Fruit fly (Drosophila melanogaster): Measurements from ENCODE around the gene PTPMT1.

Gene PTPMT1

dm6 chr3R:23781466-23781935 lies 23.4 kb downstream of the PTPMT1 start, which contains the start of the genes Nup98-96 and mbc (continued):
- TF ChIP-seq CG4707 (GFP tag; optimal IDR thresholded peaks at IDR 0.05) (peak; percentile 50), knrl (GFP tag; IDR thresholded peaks at IDR 0.05; ENCODE audit: partially characterized antibody) (peak; percentile 61; the same call in 2 of the 3 replicates), kni (GFP tag; optimal IDR thresholded peaks at IDR 0.05) (peak; percentile 42), Aef1 (GFP tag; IDR thresholded peaks at IDR 0.05) (peak; percentile 90), ap (GFP tag; IDR thresholded peaks at IDR 0.05) (peak; percentile 33; the same call in 1 of the 2 replicates), cg (GFP tag; optimal IDR thresholded peaks at IDR 0.05) (peak; percentile 78), CG10366 (GFP tag; IDR thresholded peaks at IDR 0.05) (peak; percentile 85), tgo (GFP tag; IDR thresholded peaks at IDR 0.05) (peak; percentile 83), CG1792 (GFP tag; optimal IDR thresholded peaks at IDR 0.05) (peak; percentile 88), ara (GFP tag; IDR thresholded peaks at IDR 0.05) (peak; percentile 78), CG7745 (tag; optimal IDR thresholded peaks at IDR 0.05) (peak; percentile 95), HLH3B (GFP tag; IDR thresholded peaks at IDR 0.05) (peak; percentile 83), jigr1 (GFP tag; IDR thresholded peaks at IDR 0.05) (peak; percentile 62; the same call in 1 of the 3 replicates), CG1024 (GFP tag; IDR thresholded peaks at IDR 0.05) (no peak; the same call in none of the 2 replicates), CG1602 (GFP tag; optimal IDR thresholded peaks at IDR 0.05) (peak; percentile 91), CG16863 (GFP tag; optimal IDR thresholded peaks at IDR 0.05) (peak; percentile 89), CG15479 (GFP tag; optimal IDR thresholded peaks at IDR 0.05) (peak; percentile 59), CG18619 (GFP tag; optimal IDR thresholded peaks at IDR 0.05) (peak; percentile 81), tap (tag; optimal IDR thresholded peaks at IDR 0.05) (peak; percentile 19), ase (GFP tag; IDR thresholded peaks at IDR 0.05) (peak; percentile 73), vfl (GFP tag; optimal IDR thresholded peaks at IDR 0.05) (peak; percentile 62), Oli (tag; optimal IDR thresholded peaks at IDR 0.05) (peak; percentile 82), phol (tag; optimal IDR thresholded peaks at IDR 0.05) (peak; percentile 93), Kr (GFP tag; optimal IDR thresholded peaks at IDR 0.05) (no peak), Nf-YC (tag; optimal IDR thresholded peaks at IDR 0.05) (peak; percentile 75), CG9609 (GFP tag; optimal IDR thresholded peaks at IDR 0.05) (peak; percentile 93), CG13775 (GFP tag; optimal IDR thresholded peaks at IDR 0.05) (peak; percentile 92), CG17361 (GFP tag; IDR thresholded peaks at IDR 0.05) (peak; percentile 88), ems (GFP tag; optimal IDR thresholded peaks at IDR 0.05) (peak; percentile 83), tx (GFP tag; optimal IDR thresholded peaks at IDR 0.05) (peak; percentile 91), oc (tag; optimal IDR thresholded peaks at IDR 0.05) (peak; percentile 68), bsh (GFP tag; optimal IDR thresholded peaks at IDR 0.05) (peak in 1 of 2 experiments; percentile 74), CG4282 (GFP tag; optimal IDR thresholded peaks at IDR 0.05) (peak; percentile 59), CG18764 (GFP tag; optimal IDR thresholded peaks at IDR 0.05) (peak; percentile 73), CG17802 (tag; optimal IDR thresholded peaks at IDR 0.05) (peak; percentile 87), HmgZ (tag; optimal IDR thresholded peaks at IDR 0.05) (peak; percentile 90), CG11696 (GFP tag; IDR thresholded peaks at IDR 0.05) (no peak; the same call in 1 of the 2 replicates), NK7.1 (GFP tag; optimal IDR thresholded peaks at IDR 0.05) (peak; percentile 67), tin (GFP tag; optimal IDR thresholded peaks at IDR 0.05) (peak; percentile 87), bowl (GFP tag; IDR thresholded peaks at IDR 0.05) (peak; percentile 15; the same call in 1 of the 2 replicates), croc (GFP tag; conservative IDR thresholded peaks at IDR 0.05) (peak; percentile 82), Adf1 (GFP tag; IDR thresholded peaks at IDR 0.05) (peak; percentile 56), CG4617 (GFP tag; optimal IDR thresholded peaks at IDR 0.05; ENCODE audit: borderline replicate concordance) (peak; percentile 95), otp (GFP tag; IDR thresholded peaks at IDR 0.05) (peak; percentile 81), crp (GFP tag; optimal IDR thresholded peaks at IDR 0.05) (peak in 1 of 2 experiments; percentile 56), bbx (GFP tag; IDR thresholded peaks at IDR 0.05; ENCODE audit: partially characterized antibody) (peak; percentile 45; the same call in 1 of the 2 replicates), NFAT (GFP tag; IDR thresholded peaks at IDR 0.05) (peak; percentile 67), CG7786 (GFP tag; optimal IDR thresholded peaks at IDR 0.05) (peak; percentile 92), CG15696 (tag; optimal IDR thresholded peaks at IDR 0.05) (peak; percentile 87), sr (GFP tag; IDR thresholded peaks at IDR 0.05) (no peak)
